Worm (Caenorhabditis elegans): ENCODE data around the gene nol-10.
A peak's percentile ranks its signal among the peaks of the same experiment; 100 is the strongest.
"Not testable (repeated sequence)": the region's sequence is repeated elsewhere in the genome, so short reads cannot be mapped to it uniquely, and the experiment has no call there.

Gene nol-10

DNA sequence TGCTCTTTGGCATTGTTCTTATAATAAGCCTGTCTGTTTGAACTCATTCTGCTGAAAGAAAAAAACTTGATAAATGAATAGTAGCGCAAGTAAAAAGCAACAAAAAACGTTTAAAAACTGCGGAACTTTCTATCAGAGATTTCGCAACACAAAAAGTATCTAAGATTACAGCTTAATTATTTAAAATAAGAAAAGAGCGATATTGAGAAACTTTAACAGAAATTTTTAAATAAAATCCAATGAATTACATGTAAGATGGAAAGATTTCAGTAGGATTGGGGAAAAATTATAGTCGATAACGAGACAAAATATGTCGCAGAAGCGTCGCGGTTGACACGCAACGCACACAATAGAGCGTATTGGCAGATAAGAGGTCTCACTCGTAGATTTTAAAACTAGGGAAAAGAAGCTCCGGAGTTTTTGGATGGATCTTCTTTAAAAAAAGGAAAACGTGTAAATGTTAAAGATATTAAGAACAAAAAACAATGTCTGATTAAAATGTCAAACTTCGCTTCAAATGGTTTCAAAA lies 18.7 kb upstream of the nol-10 start, which contains the start of gene ima-3 (continued):
- TF ChIP-seq elt-2 (tag; optimal IDR thresholded peaks at IDR 0.05) = peak; percentile 45
- TF ChIP-seq nfya-1 (tag; optimal IDR thresholded peaks at IDR 0.05) = peak; percentile 2
- TF ChIP-seq lin-11 (tag; optimal IDR thresholded peaks at IDR 0.05) = no peak
- TF ChIP-seq nhr-11 (tag; optimal IDR thresholded peaks at IDR 0.05) = no peak
- no peak for TF ChIP-seq madf-2 (tag; optimal IDR thresholded peaks at IDR 0.05)

DNA sequence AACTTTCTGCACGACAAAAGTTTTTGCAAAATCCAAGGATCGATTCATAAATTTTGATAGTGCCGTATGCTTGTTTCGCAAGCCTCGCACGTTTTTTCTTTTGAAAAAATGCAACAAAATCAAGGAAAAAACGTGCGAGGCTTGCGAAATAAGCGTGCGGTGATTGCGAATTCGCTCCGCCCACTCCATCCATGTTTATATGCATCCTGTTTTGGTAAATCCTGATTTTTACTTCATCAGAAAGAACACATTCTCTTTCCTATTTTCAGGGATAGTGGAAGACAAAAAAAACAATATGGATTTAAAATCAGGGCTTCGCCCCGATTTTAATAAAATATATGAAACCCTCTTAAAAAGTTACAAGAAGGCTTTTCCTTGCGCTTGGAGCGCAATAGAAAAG lies 16.5 kb upstream of the nol-10 start, which contains the start of gene F32E10.9:
TSS of gene F32E10.9 (minus strand) at position 101 of the 400 bp plus-strand sequence.
- TF ChIP-seq che-1 (tag; optimal IDR thresholded peaks at IDR 0.05); ceh-6 (GFP tag; optimal IDR thresholded peaks at IDR 0.05); hlh-8 (tag; optimal IDR thresholded peaks at IDR 0.05): not testable (repeated sequence)

DNA sequence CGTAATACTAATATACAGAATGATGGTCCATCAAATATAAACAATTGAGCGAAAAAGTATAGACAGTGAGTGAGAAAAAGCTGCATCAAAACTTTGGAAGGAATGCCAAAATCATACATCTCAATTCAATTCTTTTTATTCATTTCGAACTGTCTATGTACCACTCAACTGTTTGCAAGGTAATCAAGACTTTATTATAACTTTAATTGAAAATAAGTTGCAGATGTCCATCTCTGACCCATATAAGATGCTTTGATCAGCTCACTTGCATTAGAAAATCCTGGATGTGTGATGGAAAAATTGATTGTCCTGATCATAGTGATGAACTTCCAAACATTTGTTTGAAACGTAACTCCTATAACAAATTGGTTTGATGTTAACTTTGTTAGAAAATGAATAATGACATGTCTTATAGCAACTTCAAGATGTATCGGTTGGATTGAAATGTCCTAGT lies 12.8 kb upstream of the nol-10 start, which contains the start of gene F32E10.8:
TSS of gene F32E10.8 (plus strand) at position 51 of the 454 bp plus-strand sequence.
- TF ChIP-seq nhr-11 (tag; optimal IDR thresholded peaks at IDR 0.05) (no peak), K09A11.1 (tag; optimal IDR thresholded peaks at IDR 0.05; ENCODE audit: insufficient read depth) (no peak), mec-3 (tag; optimal IDR thresholded peaks at IDR 0.05; ENCODE audit: borderline replicate concordance) (no peak), nfya-1 (tag; optimal IDR thresholded peaks at IDR 0.05) (no peak), lim-6 (tag; optimal IDR thresholded peaks at IDR 0.05) (no peak), zip-5 (tag; optimal IDR thresholded peaks at IDR 0.05) (no peak), ttx-3 (tag; optimal IDR thresholded peaks at IDR 0.05) (no peak), ceh-18 (tag; optimal IDR thresholded peaks at IDR 0.05) (no peak), hlh-13 (GFP tag; optimal IDR thresholded peaks at IDR 0.05) (no peak), Y22D7AL.16 (tag; optimal IDR thresholded peaks at IDR 0.05) (no peak), syd-9 (tag; optimal IDR thresholded peaks at IDR 0.05) (no peak)

DNA sequence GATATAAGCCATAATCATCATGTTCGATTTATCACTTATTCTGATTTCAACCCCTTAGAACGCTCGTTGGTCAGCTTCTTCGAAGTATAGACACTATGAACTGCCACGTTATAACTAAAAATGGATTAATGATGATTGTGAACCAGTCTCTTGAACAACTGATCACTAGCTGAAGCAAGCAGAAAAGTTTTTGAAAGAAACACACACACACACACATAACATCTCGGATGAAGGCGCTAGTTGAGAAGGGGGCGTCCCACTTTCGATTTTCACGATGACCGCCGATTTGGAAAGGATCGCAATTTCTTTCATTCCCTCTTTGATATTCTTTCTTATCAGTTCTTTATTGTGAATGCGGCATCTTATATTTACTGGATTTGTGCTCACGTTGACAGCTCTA lies 11.8 kb upstream of the nol-10 start, which contains the start of gene clec-180:
TSS of gene clec-180 (plus strand) at position 301 of the 400 bp plus-strand sequence.
- TF ChIP-seq sox-4 (tag; optimal IDR thresholded peaks at IDR 0.05) (no peak), ceh-22 (tag; optimal IDR thresholded peaks at IDR 0.05) (no peak), zip-5 (tag; optimal IDR thresholded peaks at IDR 0.05) (no peak)

DNA sequence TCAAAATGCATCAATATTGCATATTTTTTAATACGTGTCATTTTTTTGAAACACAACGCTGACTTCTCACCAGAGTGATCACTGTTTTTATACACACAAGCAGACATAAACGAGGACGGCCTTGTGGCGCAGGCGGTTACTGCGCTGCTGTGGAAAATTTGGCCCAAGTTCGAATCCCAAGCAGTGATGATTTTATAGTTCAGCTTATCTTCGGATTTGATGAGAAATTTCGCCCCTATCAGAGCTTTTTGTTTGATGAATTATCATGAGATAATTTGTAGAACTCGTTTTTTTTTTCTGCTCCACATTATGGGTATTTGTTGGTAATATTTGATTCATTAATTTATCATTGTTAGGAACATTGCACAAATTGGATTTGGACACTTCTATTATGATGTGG lies 6.5 kb upstream of the nol-10 start:
- TF ChIP-seq che-1 (tag; optimal IDR thresholded peaks at IDR 0.05) (peak; percentile 95), ahr-1 (tag; optimal IDR thresholded peaks at IDR 0.05) (peak; percentile 91), sox-4 (tag; optimal IDR thresholded peaks at IDR 0.05) (peak; percentile 96), ceh-30 (tag; optimal IDR thresholded peaks at IDR 0.05) (peak; percentile 68), ceh-2 (tag; optimal IDR thresholded peaks at IDR 0.05) (peak; percentile 91), pros-1 (tag; optimal IDR thresholded peaks at IDR 0.05) (peak; percentile 22), nfya-1 (tag; optimal IDR thresholded peaks at IDR 0.05) (peak; percentile 82), elt-2 (tag; optimal IDR thresholded peaks at IDR 0.05) (peak; percentile 98), K02D7.2 (tag; optimal IDR thresholded peaks at IDR 0.05) (peak; percentile 96), hlh-15 (tag; optimal IDR thresholded peaks at IDR 0.05) (peak; percentile 93), ceh-18 (tag; optimal IDR thresholded peaks at IDR 0.05) (peak; percentile 92), lin-11 (tag; optimal IDR thresholded peaks at IDR 0.05) (peak; percentile 89), fkh-10 (GFP tag; optimal IDR thresholded peaks at IDR 0.05) (peak; percentile 88), tbx-2 (tag; optimal IDR thresholded peaks at IDR 0.05) (peak; percentile 94), ceh-24 (tag; optimal IDR thresholded peaks at IDR 0.05) (peak; percentile 94), lim-6 (tag; optimal IDR thresholded peaks at IDR 0.05) (peak; percentile 90), syd-9 (tag; optimal IDR thresholded peaks at IDR 0.05) (peak; percentile 96), ttx-3 (tag; optimal IDR thresholded peaks at IDR 0.05) (peak; percentile 92), tbx-7 (tag; optimal IDR thresholded peaks at IDR 0.05) (peak; percentile 52), ceh-45 (GFP tag; IDR thresholded peaks at IDR 0.05) (peak; percentile 96), unc-3 (GFP tag; conservative IDR thresholded peaks at IDR 0.05) (peak; percentile 95), unc-3 (tag; optimal IDR thresholded peaks at IDR 0.05) (peak; percentile 94), ceh-31 (tag; optimal IDR thresholded peaks at IDR 0.05) (peak; percentile 86), ref-2 (tag; optimal IDR thresholded peaks at IDR 0.05) (peak; percentile 93), ceh-22 (tag; optimal IDR thresholded peaks at IDR 0.05) (peak; percentile 40), hlh-6 (tag; optimal IDR thresholded peaks at IDR 0.05) (peak; percentile 98), hlh-8 (tag; optimal IDR thresholded peaks at IDR 0.05) (peak; percentile 85), pat-9 (tag; optimal IDR thresholded peaks at IDR 0.05) (peak; percentile 97), rnt-1 (tag; optimal IDR thresholded peaks at IDR 0.05) (peak; percentile 94), pax-1 (tag; optimal IDR thresholded peaks at IDR 0.05) (no peak), nhr-232 (tag; optimal IDR thresholded peaks at IDR 0.05) (peak; percentile 92), ztf-16 (tag; optimal IDR thresholded peaks at IDR 0.05) (peak; percentile 97), madf-2 (tag; optimal IDR thresholded peaks at IDR 0.05) (peak; percentile 96), sdc-2 (tag; optimal IDR thresholded peaks at IDR 0.05) (peak; percentile 87), zip-5 (tag; optimal IDR thresholded peaks at IDR 0.05) (peak; percentile 72), hlh-13 (GFP tag; optimal IDR thresholded peaks at IDR 0.05) (peak; percentile 96)

All from whole organism, late embryonic.